Worm (Caenorhabditis elegans): ENCODE measurements around the gene ins-16.

DNA sequence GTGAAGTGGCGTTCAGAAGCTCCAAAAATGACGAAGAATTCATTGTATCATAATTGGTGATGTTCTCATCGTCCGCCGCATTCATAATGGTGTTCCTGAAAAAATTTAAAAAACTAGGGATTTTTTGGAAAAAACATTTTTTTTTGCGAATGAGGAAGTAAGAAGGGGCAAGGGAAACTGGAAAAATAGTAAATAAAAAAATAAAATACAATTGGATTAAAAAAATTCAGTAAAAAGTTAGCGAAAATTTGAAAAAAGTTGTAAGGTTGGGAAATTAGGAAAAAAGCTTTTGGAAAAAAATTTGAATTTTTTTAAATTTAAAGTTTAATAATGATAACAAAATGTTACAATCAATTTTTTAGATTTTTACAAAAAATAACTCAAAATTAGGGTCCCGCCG is 39.3 kb downstream of the ins-16 start, which contains the start of gene ckr-2:
- TF ChIP-seq flt-1 (GFP tag; IDR thresholded peaks at IDR 0.05) (no peak), aly-1 (tag; optimal IDR thresholded peaks at IDR 0.05) (no peak), ama-1 (optimal IDR thresholded peaks at IDR 0.05) (no peak), ceh-36 (tag; optimal IDR thresholded peaks at IDR 0.05) (no peak), tbx-11 (GFP tag; IDR thresholded peaks at IDR 0.05) (no peak)
